Worm (Caenorhabditis elegans): ENCODE measurements around the gene twk-33.

twk-33 gene

DNA sequence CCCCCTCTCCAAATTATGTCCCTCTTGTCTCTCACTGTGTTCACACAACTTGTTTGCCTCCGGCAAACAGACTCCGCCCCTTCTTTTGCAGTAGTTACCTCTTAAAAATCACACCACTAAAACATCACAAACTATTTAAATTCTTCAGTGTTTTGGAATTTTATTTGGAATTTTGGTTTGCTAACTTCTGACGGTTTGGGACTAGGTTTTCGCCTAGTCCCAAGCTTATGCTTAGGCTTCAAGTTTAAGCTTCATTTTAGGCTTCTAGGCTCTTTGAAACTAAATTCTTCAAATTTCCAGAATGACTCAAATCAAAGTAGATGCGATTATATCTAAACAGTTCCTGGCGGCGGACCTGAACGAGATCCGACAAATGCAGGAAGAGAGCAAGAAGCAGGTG, 10.5 kb upstream of the twk-33 start, which contains the start of gene fat-5:
Gene fat-5 (plus strand): TSS at position 301 of the 400 bp plus-strand sequence.
- TF ChIP-seq nhr-21 (tag; optimal IDR thresholded peaks at IDR 0.05) (no peak), aly-2 (tag; optimal IDR thresholded peaks at IDR 0.05) (no peak), unc-62 (GFP tag; optimal IDR thresholded peaks at IDR 0.05) (no peak), nhr-23 (tag; optimal IDR thresholded peaks at IDR 0.05) (no peak), ztf-1 (GFP tag; conservative IDR thresholded peaks at IDR 0.05) (no peak), gmeb-1 (tag; optimal IDR thresholded peaks at IDR 0.05) (no peak), lin-13 (GFP tag; optimal IDR thresholded peaks at IDR 0.05) (no peak), nhr-129 (tag; optimal IDR thresholded peaks at IDR 0.05) (no peak), unc-55 (GFP tag; optimal IDR thresholded peaks at IDR 0.05) (no peak), elt-3 (tag; optimal IDR thresholded peaks at IDR 0.05) (no peak), unc-39 (tag; optimal IDR thresholded peaks at IDR 0.05) (no peak), nhr-77 (tag; optimal IDR thresholded peaks at IDR 0.05) (no peak), C34F6.9 (tag; optimal IDR thresholded peaks at IDR 0.05) (no peak), fos-1 (tag; optimal IDR thresholded peaks at IDR 0.05) (no peak), zag-1 (tag; optimal IDR thresholded peaks at IDR 0.05) (no peak), lin-11 (tag; optimal IDR thresholded peaks at IDR 0.05) (no peak)

DNA sequence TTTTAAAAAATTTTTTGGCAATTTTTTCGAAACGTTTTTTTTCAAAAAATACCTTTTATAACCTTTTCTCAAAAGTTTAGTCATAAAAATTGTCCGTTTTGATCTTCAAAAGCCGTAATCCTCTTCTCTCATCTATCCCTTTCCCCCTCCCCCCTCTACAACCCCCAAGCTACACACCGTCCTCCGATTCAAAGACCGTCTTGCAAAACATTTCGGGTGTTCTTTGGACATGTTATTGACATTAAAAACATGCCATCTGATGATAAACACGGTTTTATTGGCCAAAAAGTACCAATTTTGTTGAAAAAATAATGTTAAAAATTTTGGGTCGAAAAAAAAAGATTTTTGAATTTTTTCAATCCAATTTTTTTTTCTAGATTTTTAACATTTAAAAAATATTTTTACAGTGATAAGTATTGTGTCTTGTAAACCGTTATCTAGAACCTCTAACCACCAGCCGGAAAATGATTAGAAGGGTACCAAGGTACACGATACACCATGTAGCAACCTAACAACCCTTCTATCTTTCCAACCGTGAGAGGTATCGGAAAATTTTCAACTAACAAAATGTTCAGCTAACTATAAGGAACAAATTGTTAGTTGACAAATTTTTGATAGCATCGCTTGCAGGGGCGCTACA, 9.1 kb upstream of the twk-33 start:
- TF ChIP-seq crh-2 (tag; optimal IDR thresholded peaks at IDR 0.05): no peak
- no peak for TF ChIP-seq nhr-23 (tag; optimal IDR thresholded peaks at IDR 0.05)
- TF ChIP-seq skn-1 (tag; optimal IDR thresholded peaks at IDR 0.05): no peak
- no peak for TF ChIP-seq Y55F3AM.14 (GFP tag; optimal IDR thresholded peaks at IDR 0.05)
- no peak for TF ChIP-seq peb-1 (tag; optimal IDR thresholded peaks at IDR 0.05)
- no peak for TF ChIP-seq ztf-11 (tag; optimal IDR thresholded peaks at IDR 0.05)
- no peak for TF ChIP-seq nhr-12 (tag; optimal IDR thresholded peaks at IDR 0.05)

DNA sequence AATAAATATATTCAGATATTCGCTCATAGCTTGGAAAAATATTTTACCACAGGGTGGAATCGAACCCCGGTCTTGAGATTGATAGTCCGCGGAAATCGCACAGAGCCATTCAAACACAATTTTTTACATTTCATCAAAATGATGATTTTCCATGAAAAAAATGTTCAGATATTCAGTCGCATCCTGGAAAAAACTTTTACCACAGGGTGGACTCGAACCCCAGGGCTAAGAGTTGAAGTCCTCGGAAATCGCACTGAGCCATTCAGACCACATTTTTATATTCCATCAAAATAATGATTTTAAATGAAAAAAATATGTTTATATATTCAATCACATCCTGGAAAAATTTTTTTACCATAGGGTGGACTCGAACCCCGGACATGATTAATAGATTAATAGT, 8.4 kb upstream of the twk-33 start:
- no peak for TF ChIP-seq ZK546.5 (tag; optimal IDR thresholded peaks at IDR 0.05)
- TF ChIP-seq mbf-1 (tag; optimal IDR thresholded peaks at IDR 0.05): no peak
- no peak for TF ChIP-seq blmp-1 (tag; optimal IDR thresholded peaks at IDR 0.05; ENCODE audit: insufficient read depth)
- no peak for TF ChIP-seq lin-13 (GFP tag; optimal IDR thresholded peaks at IDR 0.05)
- no peak for TF ChIP-seq nhr-12 (tag; optimal IDR thresholded peaks at IDR 0.05)
- no peak for TF ChIP-seq lin-39 (tag; optimal IDR thresholded peaks at IDR 0.05)

DNA sequence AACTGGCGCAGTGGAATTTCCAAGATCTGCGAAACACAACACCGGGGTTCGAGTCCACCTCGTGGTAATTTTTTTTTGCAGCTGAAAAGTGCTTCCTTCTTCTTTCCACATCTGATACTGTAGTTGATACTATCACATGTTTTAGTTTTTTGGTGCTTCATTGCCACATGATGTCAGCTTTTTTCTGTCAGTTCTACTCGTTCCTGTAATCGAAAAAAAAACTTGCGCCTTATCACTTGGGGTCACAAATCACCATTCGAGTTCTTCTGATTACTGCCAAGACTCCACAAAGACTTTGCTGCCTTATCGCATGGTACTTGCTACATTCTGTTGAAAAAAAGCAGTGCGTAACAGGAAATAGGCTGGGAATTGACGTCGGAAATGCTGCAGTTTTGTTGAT, 7.5 kb upstream of the twk-33 start:
- TF ChIP-seq mdl-1 (tag; optimal IDR thresholded peaks at IDR 0.05) (no peak), sma-9 (GFP tag; optimal IDR thresholded peaks at IDR 0.05) (peak; percentile 62), sma-9 (tag; optimal IDR thresholded peaks at IDR 0.05) (no peak), nhr-129 (tag; optimal IDR thresholded peaks at IDR 0.05) (peak; percentile 28), gmeb-1 (tag; optimal IDR thresholded peaks at IDR 0.05) (peak; percentile 20), sma-3 (GFP tag; optimal IDR thresholded peaks at IDR 0.05) (no peak), elt-1 (tag; optimal IDR thresholded peaks at IDR 0.05) (no peak), R02D3.7 (tag; optimal IDR thresholded peaks at IDR 0.05) (no peak), fos-1 (tag; optimal IDR thresholded peaks at IDR 0.05) (peak; percentile 75), skn-1 (tag; optimal IDR thresholded peaks at IDR 0.05) (no peak), lin-13 (GFP tag; optimal IDR thresholded peaks at IDR 0.05) (no peak), F13H6.1 (tag; optimal IDR thresholded peaks at IDR 0.05) (no peak), Y55F3AM.14 (GFP tag; optimal IDR thresholded peaks at IDR 0.05) (no peak)

DNA sequence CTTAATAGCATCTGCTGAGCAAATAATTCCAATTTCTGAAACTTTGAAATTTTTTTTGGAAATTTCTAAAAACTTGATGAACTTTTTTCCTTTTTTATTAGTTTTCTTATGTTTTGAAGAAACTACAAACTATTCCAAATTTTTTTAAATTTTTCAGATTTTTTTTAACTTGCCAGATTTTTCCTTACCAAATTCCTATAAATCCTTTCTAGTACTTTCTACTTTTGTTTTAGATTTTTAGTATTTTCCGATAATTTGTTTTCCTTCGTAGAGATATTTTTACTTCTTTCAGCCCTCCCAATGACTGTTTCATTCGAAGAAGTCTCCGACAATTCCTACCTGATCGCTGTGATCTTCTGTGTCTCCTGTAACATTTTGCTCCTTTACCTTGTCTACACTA, 4.5 kb upstream of the twk-33 start, which contains the start of gene str-77:
Gene str-77 (plus strand): TSS at position 301 of the 400 bp plus-strand sequence.
- no peak for TF ChIP-seq unc-62 (GFP tag; optimal IDR thresholded peaks at IDR 0.05)
- TF ChIP-seq Y55F3AM.14 (GFP tag; optimal IDR thresholded peaks at IDR 0.05): no peak
- no peak for TF ChIP-seq R02D3.7 (tag; optimal IDR thresholded peaks at IDR 0.05)
- no peak for TF ChIP-seq zag-1 (tag; optimal IDR thresholded peaks at IDR 0.05)

DNA sequence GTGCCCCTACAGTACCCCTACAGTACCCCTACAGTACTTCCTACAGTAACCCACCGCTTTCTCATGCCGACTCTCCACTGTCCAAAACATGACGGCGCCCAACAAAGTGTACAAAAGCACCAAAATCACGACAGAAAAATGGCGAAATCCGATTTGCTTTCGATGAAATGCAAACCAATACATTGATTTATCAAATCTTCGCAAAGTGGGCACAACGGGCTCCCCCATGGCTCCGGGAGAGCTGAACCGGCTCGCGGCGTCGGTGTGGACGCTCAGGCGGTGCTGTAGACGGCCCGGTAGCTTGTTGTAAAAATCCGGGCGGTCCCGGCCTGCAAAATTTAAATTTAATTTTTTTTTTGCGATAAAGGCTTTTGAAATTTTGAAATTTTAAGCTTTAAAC, 1.8 kb downstream of the twk-33 start:
- no peak for TF ChIP-seq nhr-10 (tag; optimal IDR thresholded peaks at IDR 0.05)
